Worm (Caenorhabditis elegans) whole organism, L2 larva: ENCODE measurements around the gene F47D2.11.

Source experiments
- R02D3.7 ChIP-seq: fragments of 150-350 bp; optimal IDR thresholded peaks from 2 replicates; lab custom pipeline; 2014; ENCODE audit warnings: missing biosample characterization, missing genetic modification characterization
- ZK546.5 ChIP-seq: sonication (generic microtip); optimal IDR thresholded peaks from 2 replicates; lab custom pipeline; 2017; ENCODE audit warnings: missing biosample characterization, missing genetic modification characterization
- ama-1 ChIP-seq: fragments of 150-350 bp; optimal IDR thresholded peaks from 2 replicates; lab custom pipeline; 2018; ENCODE audit warnings: inconsistent platforms
- blmp-1 ChIP-seq: sonication (generic microtip); optimal IDR thresholded peaks from 2 replicates; lab custom pipeline; 2017; ENCODE audit warnings: missing genetic modification characterization, mild to moderate bottlenecking, missing compliant biosample characterization, antibody characterized with exemption, moderate library complexity; ENCODE audit not compliant: insufficient read depth
- ceh-16 ChIP-seq: fragments of 150-350 bp; optimal IDR thresholded peaks from 2 replicates; lab custom pipeline; 2014; ENCODE audit warnings: missing biosample characterization, missing genetic modification characterization
- ceh-82 ChIP-seq: fragments of 150-350 bp; optimal IDR thresholded peaks from 2 replicates; lab custom pipeline; 2014; ENCODE audit warnings: missing biosample characterization, missing genetic modification characterization
- dmd-4 ChIP-seq: sonication (generic microtip); optimal IDR thresholded peaks from 2 replicates; lab custom pipeline; 2017; ENCODE audit warnings: missing biosample characterization, missing genetic modification characterization
- egl-27 ChIP-seq: sonication (generic microtip); optimal IDR thresholded peaks from 3 replicates; lab custom pipeline; 2017; ENCODE audit warnings: missing biosample characterization, missing genetic modification reagents, missing genetic modification characterization
- elt-3 ChIP-seq: sonication (generic microtip); optimal IDR thresholded peaks from 2 replicates; lab custom pipeline; 2017; ENCODE audit warnings: missing biosample characterization, missing genetic modification characterization
- fos-1 ChIP-seq: fragments of 150-350 bp; optimal IDR thresholded peaks from 2 replicates; lab custom pipeline; 2014; ENCODE audit warnings: missing biosample characterization, missing genetic modification characterization
- gmeb-1 ChIP-seq: fragments of 150-350 bp; optimal IDR thresholded peaks from 2 replicates; lab custom pipeline; 2014; ENCODE audit warnings: missing biosample characterization, missing genetic modification characterization
- lin-11 ChIP-seq: fragments of 150-350 bp; sonication (generic microtip); optimal IDR thresholded peaks from 2 replicates; lab custom pipeline; 2014; ENCODE audit warnings: missing biosample characterization, missing genetic modification characterization, inconsistent platforms, mixed read lengths
- lin-39 ChIP-seq: fragments of 150-350 bp; optimal IDR thresholded peaks from 2 replicates; lab custom pipeline; 2014; ENCODE audit warnings: missing biosample characterization, missing genetic modification reagents, missing genetic modification characterization
- lsy-2 ChIP-seq, 2 experiments: fragments of 150-350 bp in 1 of 2; sonication (generic microtip) in 1 of 2; optimal IDR thresholded peaks; 2 replicates each; lab custom pipeline; 2014 to 2017; ENCODE audit warnings: missing biosample characterization in 2 of 2, missing genetic modification characterization in 2 of 2
- mbf-1 ChIP-seq: sonication (generic microtip); optimal IDR thresholded peaks from 2 replicates; lab custom pipeline; 2017; ENCODE audit warnings: missing biosample characterization, missing genetic modification characterization
- mdl-1 ChIP-seq, 2 experiments: fragments of 150-350 bp in 1 of 2; sonication (generic microtip) in 1 of 2; optimal IDR thresholded peaks; 2 replicates each; lab custom pipeline; 2017; ENCODE audit warnings: missing biosample characterization in 2 of 2, missing genetic modification characterization in 2 of 2
- nhr-10 ChIP-seq: sonication (generic microtip); optimal IDR thresholded peaks from 2 replicates; lab custom pipeline; 2017; ENCODE audit warnings: missing biosample characterization, missing genetic modification characterization
- nhr-12 ChIP-seq: fragments of 150-350 bp; optimal IDR thresholded peaks from 2 replicates; lab custom pipeline; 2014; ENCODE audit warnings: missing biosample characterization, missing genetic modification characterization
- nhr-129 ChIP-seq: fragments of 150-350 bp; optimal IDR thresholded peaks from 2 replicates; lab custom pipeline; 2014; ENCODE audit warnings: missing biosample characterization, missing genetic modification characterization
- nhr-21 ChIP-seq: fragments of 150-350 bp; optimal IDR thresholded peaks from 2 replicates; lab custom pipeline; 2014; ENCODE audit warnings: missing biosample characterization, missing genetic modification characterization
- nhr-23 ChIP-seq: fragments of 150-350 bp; optimal IDR thresholded peaks from 2 replicates; lab custom pipeline; 2014; ENCODE audit warnings: missing biosample characterization, missing genetic modification reagents, missing genetic modification characterization
- nhr-6 ChIP-seq: fragments of 150-350 bp; optimal IDR thresholded peaks from 2 replicates; lab custom pipeline; 2014; ENCODE audit warnings: missing biosample characterization, missing genetic modification characterization
- peb-1 ChIP-seq: fragments of 150-350 bp; optimal IDR thresholded peaks from 2 replicates; lab custom pipeline; 2014; ENCODE audit warnings: missing biosample characterization, missing genetic modification characterization
- sem-4 ChIP-seq: fragments of 150-350 bp; optimal IDR thresholded peaks from 2 replicates; lab custom pipeline; 2014; ENCODE audit warnings: missing biosample characterization, missing genetic modification reagents, missing genetic modification characterization
- sma-3 ChIP-seq: sonication (generic microtip); optimal IDR thresholded peaks from 2 replicates; lab custom pipeline; 2016; ENCODE audit warnings: missing genetic modification reagents, missing genetic modification characterization, missing compliant biosample characterization
- sma-9 ChIP-seq, 2 experiments: fragments of 150-350 bp in 1 of 2; sonication (generic microtip) in 1 of 2; optimal IDR thresholded peaks; 2 replicates each; lab custom pipeline; 2014 to 2016; ENCODE audit warnings: missing genetic modification characterization in 2 of 2, mild to moderate bottlenecking in 1 of 2, missing biosample characterization in 1 of 2, missing compliant biosample characterization in 1 of 2, missing genetic modification reagents in 1 of 2, moderate library complexity in 1 of 2
- snpc-4 ChIP-seq: fragments of 150-350 bp; optimal IDR thresholded peaks from 2 replicates; lab custom pipeline; 2014; ENCODE audit warnings: missing biosample characterization, missing genetic modification characterization
- unc-55 ChIP-seq: fragments of 150-350 bp; sonication (generic microtip); optimal IDR thresholded peaks from 3 replicates; lab custom pipeline; 2014; ENCODE audit warnings: missing biosample characterization, missing genetic modification reagents, missing genetic modification characterization
- unc-62 ChIP-seq: fragments of 150-350 bp; optimal IDR thresholded peaks from 2 replicates; lab custom pipeline; 2014; ENCODE audit warnings: missing biosample characterization, missing genetic modification reagents, missing genetic modification characterization
- zag-1 ChIP-seq: fragments of 150-350 bp; optimal IDR thresholded peaks from 2 replicates; lab custom pipeline; 2014; ENCODE audit warnings: missing biosample characterization, missing genetic modification characterization
- ztf-1 ChIP-seq: fragments of 200-800 bp; sonication (Bioruptor generic); conservative IDR thresholded peaks from 2 replicates; pipeline ENCODE4 v1.3.6; 2022; ENCODE audit warnings: missing genetic modification characterization, missing compliant biosample characterization
- ztf-11 ChIP-seq: sonication (generic microtip); optimal IDR thresholded peaks from 2 replicates; lab custom pipeline; 2017; ENCODE audit warnings: missing biosample characterization, missing genetic modification characterization

Gene F47D2.11

DNA sequence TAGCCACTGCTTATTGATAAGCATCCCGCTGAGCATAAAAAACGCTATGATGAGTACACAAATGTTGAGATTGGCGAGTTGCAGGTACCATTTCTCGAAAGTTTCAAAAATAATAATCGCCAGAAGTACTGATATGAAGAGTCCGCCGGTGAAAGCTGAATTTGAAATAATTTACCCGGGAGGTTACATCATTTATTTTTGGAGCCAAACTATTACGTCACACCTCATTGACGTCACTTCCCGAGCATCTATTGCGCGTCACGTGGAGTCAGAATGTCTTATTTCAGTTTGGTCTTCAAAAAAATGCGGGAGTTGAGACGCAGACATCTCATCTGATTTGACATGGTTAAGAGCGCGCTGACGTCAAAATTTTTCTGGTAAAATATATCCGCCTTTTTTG is 35.0 kb upstream of the F47D2.11 start:
- TF ChIP-seq sem-4 (tag; lab: Kevin White, UChicago) (no peak), ztf-11 (no peak), nhr-129 (tag; lab: Kevin White, UChicago) (no peak), ZK546.5 (tag; lab: Kevin White, UChicago) (no peak), unc-62 (no peak), R02D3.7 (tag; lab: Kevin White, UChicago) (no peak), lin-39 (no peak), lsy-2 (tag; optimal IDR thresholded peaks at IDR 0.05; lab: Kevin White, UChicago) (no peak), mbf-1 (no peak), peb-1 (tag; lab: Kevin White, UChicago) (no peak), dmd-4 (tag; lab: Kevin White, UChicago) (no peak), ceh-82 (tag; lab: Kevin White, UChicago) (no peak), nhr-10 (tag; lab: Kevin White, UChicago) (no peak), blmp-1 (tag; lab: Kevin White, UChicago) (no peak), nhr-21 (no peak), nhr-12 (tag; lab: Kevin White, UChicago) (no peak)
- TF ChIP-seq, all 48 proteins: peak for 0

ce11 chrV:4326841-4327240 is 31.0 kb upstream of the F47D2.11 start, which contains the start of gene D2063.1:
Gene D2063.1, plus strand, starts transcription at chrV:4327121.
- TF ChIP-seq lin-11 (tag; lab: Kevin White, UChicago) (no peak), ceh-82 (tag; lab: Kevin White, UChicago) (no peak), dmd-4 (tag; lab: Kevin White, UChicago) (no peak), nhr-129 (tag; lab: Kevin White, UChicago) (peak; percentile 3), sma-3 (GFP tag; lab: Kevin White, UChicago) (no peak), zag-1 (no peak), lsy-2 (tag; optimal IDR thresholded peaks at IDR 0.05; lab: Kevin White, UChicago) (no peak), nhr-10 (tag; lab: Kevin White, UChicago) (no peak)

ce11 chrV:4325415-4325814 is 29.6 kb upstream of the F47D2.11 start, which contains the start of gene nhr-125:
Gene nhr-125, minus strand, starts transcription at chrV:4325515.
- TF ChIP-seq elt-3 (tag; lab: Kevin White, UChicago) (no peak), gmeb-1 (tag; lab: Kevin White, UChicago) (no peak), unc-62 (no peak), ceh-16 (tag; lab: Kevin White, UChicago) (no peak), lin-39 (no peak), nhr-129 (tag; lab: Kevin White, UChicago) (no peak), unc-55 (GFP tag; lab: Kevin White, UChicago) (no peak)

DNA sequence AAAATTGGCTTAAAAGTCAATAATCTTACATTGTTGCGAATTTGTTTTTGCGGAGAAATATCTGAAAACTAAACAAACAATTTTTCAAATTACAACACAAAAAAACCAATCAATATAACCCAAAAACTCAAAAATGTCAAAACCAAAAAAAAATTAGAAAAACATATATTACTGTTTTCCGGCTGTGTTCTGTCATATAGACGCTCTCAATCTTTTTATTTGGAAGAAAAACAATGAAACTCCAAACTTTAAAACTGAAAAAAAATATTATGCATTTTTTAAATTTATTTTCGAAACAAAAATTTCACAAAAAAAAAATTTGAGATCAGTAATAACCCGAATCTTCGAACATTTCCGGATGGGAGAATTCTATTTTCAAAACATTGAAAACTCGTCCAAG is 26.9 kb upstream of the F47D2.11 start, which contains the start of gene R02D1.2:
Gene R02D1.2, minus strand, starts transcription at position 101 of the 400 bp plus-strand sequence.
- TF ChIP-seq fos-1 (tag; lab: Kevin White, UChicago) (no peak), nhr-6 (tag; lab: Kevin White, UChicago) (no peak), nhr-23 (tag; lab: Kevin White, UChicago) (no peak)

ce11 chrV:4319867-4320266 is 24.0 kb upstream of the F47D2.11 start, which contains the start of gene ZC132.9:
Gene ZC132.9, minus strand, starts transcription at chrV:4319967.
- TF ChIP-seq egl-27 (tag; lab: Kevin White, UChicago) (no peak), zag-1 (no peak), nhr-21 (no peak), ceh-16 (tag; lab: Kevin White, UChicago) (no peak), sma-9 (GFP tag; optimal IDR thresholded peaks at IDR 0.05; lab: Kevin White, UChicago) (no peak), sma-9 (tag; optimal IDR thresholded peaks at IDR 0.05; lab: Kevin White, UChicago) (no peak), ztf-1 (GFP tag; lab: Robert Waterston, UW) (no peak), unc-55 (GFP tag; lab: Kevin White, UChicago) (no peak), nhr-12 (tag; lab: Kevin White, UChicago) (no peak), nhr-129 (tag; lab: Kevin White, UChicago) (no peak), lin-11 (tag; lab: Kevin White, UChicago) (no peak), ama-1 (lab: Kevin White, UChicago) (no peak), snpc-4 (tag; lab: Kevin White, UChicago) (no peak), mdl-1 (tag; optimal IDR thresholded peaks at IDR 0.05; lab: Kevin White, UChicago) (no peak), lsy-2 (tag; optimal IDR thresholded peaks at IDR 0.05; lab: Kevin White, UChicago) (no peak)
